Worm (Caenorhabditis elegans): ENCODE results near the gene rab-21.

Gene rab-21

ce11 chrII:8733627-8734026 is 18.8 kb upstream of the rab-21 start:
- TF ChIP-seq ama-1 (optimal IDR thresholded peaks at IDR 0.05) (no peak), fos-1 (tag; optimal IDR thresholded peaks at IDR 0.05) (no peak), ceh-28 (tag; optimal IDR thresholded peaks at IDR 0.05) (no peak), eor-1 (tag; optimal IDR thresholded peaks at IDR 0.05) (no peak), elt-2 (tag; optimal IDR thresholded peaks at IDR 0.05) (no peak), tbx-2 (tag; optimal IDR thresholded peaks at IDR 0.05) (no peak), jun-1 (tag; optimal IDR thresholded peaks at IDR 0.05) (no peak), hmg-11 (tag; optimal IDR thresholded peaks at IDR 0.05) (no peak), pha-4 (tag; optimal IDR thresholded peaks at IDR 0.05) (no peak), nhr-67 (tag; optimal IDR thresholded peaks at IDR 0.05) (no peak), R02D3.7 (tag; optimal IDR thresholded peaks at IDR 0.05) (no peak), lin-39 (tag; optimal IDR thresholded peaks at IDR 0.05) (no peak), nhr-237 (tag; optimal IDR thresholded peaks at IDR 0.05) (no peak), nhr-76 (tag; optimal IDR thresholded peaks at IDR 0.05) (no peak), sea-2 (GFP tag; optimal IDR thresholded peaks at IDR 0.05) (no peak), nhr-43 (tag; optimal IDR thresholded peaks at IDR 0.05; ENCODE audit: poor library complexity, severe bottlenecking) (no peak), nhr-25 (tag; optimal IDR thresholded peaks at IDR 0.05) (no peak), egl-5 (tag; optimal IDR thresholded peaks at IDR 0.05) (no peak), unc-39 (tag; optimal IDR thresholded peaks at IDR 0.05) (no peak)

ce11 chrII:8732339-8733100 is 17.7 kb upstream of the rab-21 start, which contains the start of gene rol-6:
rol-6 (plus strand) TSS chrII:8733050.
- TF ChIP-seq jun-1 (tag; optimal IDR thresholded peaks at IDR 0.05) (no peak), nhr-43 (tag; optimal IDR thresholded peaks at IDR 0.05; ENCODE audit: poor library complexity, severe bottlenecking) (peak; percentile 68)

ce11 chrII:8731736-8732229 is 17.0 kb upstream of the rab-21 start:
- TF ChIP-seq nhr-43 (tag; optimal IDR thresholded peaks at IDR 0.05; ENCODE audit: poor library complexity, severe bottlenecking) (peak; percentile 53), elt-1 (tag; optimal IDR thresholded peaks at IDR 0.05) (peak; percentile 37), pha-4 (tag; optimal IDR thresholded peaks at IDR 0.05) (no peak)

ce11 chrII:8730960-8731693 is 16.3 kb upstream of the rab-21 start:
- TF ChIP-seq nhr-23 (tag; optimal IDR thresholded peaks at IDR 0.05) (peak; percentile 37), mml-1 (tag; optimal IDR thresholded peaks at IDR 0.05) (no peak), nhr-43 (tag; optimal IDR thresholded peaks at IDR 0.05; ENCODE audit: poor library complexity, severe bottlenecking) (peak; percentile 62)

ce11 chrII:8730281-8730680 is 15.5 kb upstream of the rab-21 start:
- TF ChIP-seq fkh-10 (GFP tag; optimal IDR thresholded peaks at IDR 0.05) (no peak), ceh-82 (tag; optimal IDR thresholded peaks at IDR 0.05) (no peak), fos-1 (tag; optimal IDR thresholded peaks at IDR 0.05) (no peak), ZK546.5 (tag; optimal IDR thresholded peaks at IDR 0.05) (no peak), egl-5 (tag; optimal IDR thresholded peaks at IDR 0.05) (peak; percentile 6), elt-3 (tag; optimal IDR thresholded peaks at IDR 0.05) (peak in 1 of 3 experiments; percentile 75), ama-1 (optimal IDR thresholded peaks at IDR 0.05) (no peak), ceh-28 (tag; optimal IDR thresholded peaks at IDR 0.05) (no peak), nhr-25 (tag; optimal IDR thresholded peaks at IDR 0.05) (peak; percentile 5)

- TF ChIP-seq nhr-76 (tag; optimal IDR thresholded peaks at IDR 0.05) (no peak), ama-1 (optimal IDR thresholded peaks at IDR 0.05) (no peak), egl-27 (tag; optimal IDR thresholded peaks at IDR 0.05) (no peak), lin-39 (tag; optimal IDR thresholded peaks at IDR 0.05) (no peak), nhr-43 (tag; optimal IDR thresholded peaks at IDR 0.05; ENCODE audit: poor library complexity, severe bottlenecking) (no peak), nhr-23 (tag; optimal IDR thresholded peaks at IDR 0.05) (no peak)
These were observed 11.9 kb upstream of the rab-21 start, which contains the start of gene T01B7.9 for ce11 chrII:8726700-8727099. T01B7.9 (minus strand) TSS chrII:8726800.
